Fruit fly (Drosophila melanogaster): ENCODE measurements around the gene CG17681.

CG17681 gene

dm6 chr2L:18145253-18145652 lies 7.7 kb upstream of the CG17681 start (continued):
- TF ChIP-seq kay (GFP tag; optimal IDR thresholded peaks at IDR 0.05) (peak; percentile 92), mam (GFP tag; optimal IDR thresholded peaks at IDR 0.05) (peak; percentile 81), sisA (GFP tag; IDR thresholded peaks at IDR 0.05) (peak; percentile 79), Hr51 (GFP tag; optimal IDR thresholded peaks at IDR 0.05) (peak; percentile 76 to 91), Oaz (GFP tag; IDR thresholded peaks at IDR 0.05) (peak; percentile 49; the same call in 1 of the 2 replicates), Asciz (GFP tag; optimal IDR thresholded peaks at IDR 0.05) (peak; percentile 55), Meics (GFP tag; optimal IDR thresholded peaks at IDR 0.05) (peak; percentile 64), CG11723 (GFP tag; optimal IDR thresholded peaks at IDR 0.05) (peak; percentile 57), sens (GFP tag) (peak; percentile 98), CG17568 (GFP tag; optimal IDR thresholded peaks at IDR 0.05) (peak; percentile 55), sug (tag; optimal IDR thresholded peaks at IDR 0.05) (no peak), tx (GFP tag; optimal IDR thresholded peaks at IDR 0.05) (peak; percentile 74), Mes4 (GFP tag; optimal IDR thresholded peaks at IDR 0.05) (peak; percentile 76), CTCF (GFP tag; optimal IDR thresholded peaks at IDR 0.05) (no peak), CG12071 (GFP tag; optimal IDR thresholded peaks at IDR 0.05) (no peak), CG10267 (tag; optimal IDR thresholded peaks at IDR 0.05) (peak; percentile 89), gsb-n (tag; optimal IDR thresholded peaks at IDR 0.05) (peak; percentile 86), kni (GFP tag; optimal IDR thresholded peaks at IDR 0.05) (no peak), trem (tag; optimal IDR thresholded peaks at IDR 0.05) (peak; percentile 84), CG17802 (tag; optimal IDR thresholded peaks at IDR 0.05) (peak; percentile 47), rib (GFP tag; IDR thresholded peaks at IDR 0.05) (peak; percentile 58), jing (GFP tag; optimal IDR thresholded peaks at IDR 0.05) (peak; percentile 73), Elba2 (GFP tag; optimal IDR thresholded peaks at IDR 0.05) (peak; percentile 76), dati (GFP tag; IDR thresholded peaks at IDR 0.05) (peak; percentile 47; the same call in 1 of the 2 replicates), NFAT (GFP tag; IDR thresholded peaks at IDR 0.05) (peak; percentile 66), salm (tag; optimal IDR thresholded peaks at IDR 0.05) (peak; percentile 27), tll (GFP tag; optimal IDR thresholded peaks at IDR 0.05) (peak in 1 of 2 experiments; percentile 74), Max (GFP tag; optimal IDR thresholded peaks at IDR 0.05) (peak; percentile 80), CG6654 (GFP tag; optimal IDR thresholded peaks at IDR 0.05) (peak; percentile 57), CG8924 (tag; optimal IDR thresholded peaks at IDR 0.05) (peak; percentile 92), Trl (optimal IDR thresholded peaks at IDR 0.05) (no peak), Trl (GFP tag; optimal IDR thresholded peaks at IDR 0.05) (peak; percentile 88), eve (GFP tag; optimal IDR thresholded peaks at IDR 0.05) (peak in 1 of 2 experiments; percentile 82), Med (GFP tag) (peak; percentile 97), CG33213 (GFP tag; optimal IDR thresholded peaks at IDR 0.05) (peak; percentile 60), CG12219 (GFP tag; optimal IDR thresholded peaks at IDR 0.05) (peak; percentile 69), chif (GFP tag; optimal IDR thresholded peaks at IDR 0.05) (peak; percentile 86 to 95), Dp (GFP tag; optimal IDR thresholded peaks at IDR 0.05) (no peak), bcd (GFP tag; optimal IDR thresholded peaks at IDR 0.05) (peak; percentile 84), PHDP (tag; optimal IDR thresholded peaks at IDR 0.05) (peak; percentile 70), fru (optimal IDR thresholded peaks at IDR 0.05) (no peak), Vsx1 (GFP tag; optimal IDR thresholded peaks at IDR 0.05) (peak; percentile 76), Sox102F (GFP tag; optimal IDR thresholded peaks at IDR 0.05) (peak; percentile 78), Myb (GFP tag; optimal IDR thresholded peaks at IDR 0.05) (peak; percentile 61), CkIIα-i1 (GFP tag; IDR thresholded peaks at IDR 0.05) (no peak), H2.0 (GFP tag; IDR thresholded peaks at IDR 0.05) (peak; percentile 85), yki (optimal IDR thresholded peaks at IDR 0.05) (no peak), Nf-YC (tag; optimal IDR thresholded peaks at IDR 0.05) (no peak), Ptx1 (GFP tag; IDR thresholded peaks at IDR 0.05) (peak; percentile 81), Bgb (GFP tag; IDR thresholded peaks at IDR 0.05; ENCODE audit: partially characterized antibody) (no peak), slp2 (GFP tag; optimal IDR thresholded peaks at IDR 0.05) (peak; percentile 76), gsb (GFP tag; IDR thresholded peaks at IDR 0.05) (peak; percentile 60), CG3163 (GFP tag; optimal IDR thresholded peaks at IDR 0.05) (peak; percentile 63)

Data from whole organism, embryonic.